Worm (Caenorhabditis elegans) whole organism, dauer: ENCODE results near the gene gtl-1.
"Not testable (repeated sequence)": the region's sequence is repeated elsewhere in the genome, so short reads cannot be mapped to it uniquely, and the experiment has no call there.

Experiments
- unc-62 ChIP-seq: sonication (generic microtip); optimal IDR thresholded peaks from 2 replicates; lab custom pipeline; 2017; ENCODE audit warnings: missing biosample characterization, missing genetic modification reagents, missing genetic modification characterization

gtl-1 gene

ce11 chrIV:11212978-11213377 lies 46.4 kb downstream of the gtl-1 start:
- TF ChIP-seq unc-62, result no peak

- no peak for TF ChIP-seq unc-62
Observed at ce11 chrIV:11211547-11211946, 47.8 kb downstream of the gtl-1 start.

ce11 chrIV:11210781-11211256 lies 48.5 kb downstream of the gtl-1 start, which contains the start of gene adk-1:
Gene adk-1 (minus strand): TSS chrIV:11210831.
- TF ChIP-seq unc-62, result no peak

ce11 chrIV:11207186-11207585 lies 52.1 kb downstream of the gtl-1 start, which contains the start of gene R07H5.9:
Gene R07H5.9 (plus strand): TSS chrIV:11207486.
- no peak for TF ChIP-seq unc-62

ce11 chrIV:11202389-11202788 lies 56.9 kb downstream of the gtl-1 start, which contains the start of gene R07H5.11:
Gene R07H5.11 (plus strand): TSS chrIV:11202768.
- TF ChIP-seq unc-62, result not testable (repeated sequence)

- TF ChIP-seq unc-62, result not testable (repeated sequence)
Observed at ce11 chrIV:11198983-11199382, 60.4 kb downstream of the gtl-1 start, which contains the start of gene R07H5.16. Gene R07H5.16 (plus strand): TSS chrIV:11199330.
